Fruit fly (Drosophila melanogaster) whole organism, wandering third instar larva: Measurements from ENCODE around the gene Pp1alpha-96A.

Experiments
- Abd-B ChIP-seq: fragments of >200 bp; optimal IDR thresholded peaks from 2 replicates; lab custom pipeline; 2017; ENCODE audit warnings: missing biosample characterization, missing genetic modification characterization
- CG32264 ChIP-seq: fragments of 200-800 bp; sonication (Bioruptor generic); optimal IDR thresholded peaks from 2 replicates; lab custom pipeline; 2016; ENCODE audit warnings: missing biosample characterization, missing genetic modification characterization
- CG9705 ChIP-seq: fragments of 200-800 bp; sonication (Bioruptor generic); optimal IDR thresholded peaks from 2 replicates; lab custom pipeline; 2018; ENCODE audit warnings: missing biosample characterization, mild to moderate bottlenecking, missing genetic modification characterization
- CrebA ChIP-seq: fragments of 200-800 bp; sonication (Bioruptor generic); optimal IDR thresholded peaks from 2 replicates; lab custom pipeline; 2016; ENCODE audit warnings: missing biosample characterization, mild to moderate bottlenecking, missing genetic modification characterization, borderline replicate concordance
- Dfd ChIP-seq: fragments of >200 bp; optimal IDR thresholded peaks from 2 replicates; lab custom pipeline; 2017; ENCODE audit warnings: missing biosample characterization, missing genetic modification characterization
- Dif ChIP-seq: fragments of 200-275, 200-300 bp; sonication (Bioruptor generic); optimal IDR thresholded peaks from 2 replicates; lab custom pipeline; 2018; ENCODE audit warnings: missing biosample characterization, missing genetic modification characterization; ENCODE audit not compliant: partially characterized antibody
- GATAd ChIP-seq: sonication (Bioruptor generic); optimal IDR thresholded peaks from 2 replicates; lab custom pipeline; 2016; ENCODE audit warnings: missing biosample characterization, missing genetic modification characterization
- Hnf4 ChIP-seq: fragments of 200-800 bp; sonication (Bioruptor generic); optimal IDR thresholded peaks from 2 replicates; lab custom pipeline; 2016; ENCODE audit warnings: missing biosample characterization, mild to moderate bottlenecking, missing genetic modification characterization
- Hr78 ChIP-seq: fragments of >200 bp; optimal IDR thresholded peaks from 2 replicates; lab custom pipeline; 2017; ENCODE audit warnings: missing biosample characterization, missing genetic modification characterization
- Jra ChIP-seq: sonication (Bioruptor generic); optimal IDR thresholded peaks from 2 replicates; lab custom pipeline; 2016; ENCODE audit warnings: missing biosample characterization, missing genetic modification characterization
- Mio ChIP-seq: sonication (Bioruptor generic); optimal IDR thresholded peaks from 2 replicates; lab custom pipeline; 2016; ENCODE audit warnings: missing biosample characterization, missing genetic modification characterization
- Myc ChIP-seq: fragments of >200 bp; optimal IDR thresholded peaks from 2 replicates; lab custom pipeline; 2017
- N ChIP-seq: fragments of >200 bp; optimal IDR thresholded peaks from 2 replicates; lab custom pipeline; 2018; ENCODE audit warnings: missing biosample characterization, missing external identifiers, missing genetic modification characterization
- OdsH ChIP-seq: fragments of 200-800 bp; sonication (Bioruptor generic); optimal IDR thresholded peaks from 2 replicates; lab custom pipeline; 2016; ENCODE audit warnings: missing biosample characterization, mild to moderate bottlenecking, missing genetic modification characterization
- Rel ChIP-seq, 2 experiments: fragments of 200-800 bp; sonication (Bioruptor generic) in 1 of 2; optimal IDR thresholded peaks; 2 replicates in 1 of 2; 3 replicates in 1 of 2; lab custom pipeline; 2016 to 2019; ENCODE audit warnings: mild to moderate bottlenecking in 2 of 2, missing biosample characterization in 2 of 2, missing genetic modification characterization in 2 of 2, moderate library complexity in 1 of 2
- Vsx2 ChIP-seq: fragments of 200-300, 225-300 bp; sonication (Bioruptor generic); optimal IDR thresholded peaks from 2 replicates; lab custom pipeline; 2018; ENCODE audit warnings: missing biosample characterization, missing genetic modification characterization; ENCODE audit not compliant: partially characterized antibody
- br ChIP-seq: fragments of 200-800 bp; sonication (Bioruptor generic); optimal IDR thresholded peaks from 2 replicates; lab custom pipeline; 2016; ENCODE audit warnings: missing biosample characterization, missing genetic modification characterization
- brk ChIP-seq: fragments of 200-800 bp; sonication (Bioruptor generic); optimal IDR thresholded peaks from 2 replicates; lab custom pipeline; 2016; ENCODE audit warnings: missing biosample characterization, mild to moderate bottlenecking, missing genetic modification characterization
- dl ChIP-seq, 2 experiments: fragments of 175-275, 200-275 bp in 1 of 2; fragments of 200-275 bp in 1 of 2; sonication (Bioruptor generic); optimal IDR thresholded peaks; lab custom pipeline; 2018; ENCODE audit warnings: mild to moderate bottlenecking in 2 of 2, missing biosample characterization in 2 of 2, missing genetic modification characterization in 2 of 2, moderate library complexity in 2 of 2; ENCODE audit not compliant: partially characterized antibody in 2 of 2, insufficient read depth in 1 of 2
- dmrt93B ChIP-seq: fragments of 200-800 bp; sonication (Bioruptor generic); optimal IDR thresholded peaks from 2 replicates; lab custom pipeline; 2018; ENCODE audit warnings: missing biosample characterization, mild to moderate bottlenecking, missing genetic modification characterization
- ey ChIP-seq: fragments of 200-800 bp; sonication (Bioruptor generic); optimal IDR thresholded peaks from 2 replicates; lab custom pipeline; 2016; ENCODE audit warnings: missing biosample characterization, missing genetic modification characterization
- foxo ChIP-seq, 2 experiments: fragments of 200-800 bp; sonication (Bioruptor generic); optimal IDR thresholded peaks; 2 replicates in 1 of 2; 3 replicates in 1 of 2; lab custom pipeline; 2016 to 2017; ENCODE audit warnings: missing biosample characterization in 2 of 2, missing genetic modification characterization in 2 of 2
- h ChIP-seq: fragments of 200-800 bp; sonication (Bioruptor generic); optimal IDR thresholded peaks from 3 replicates; lab custom pipeline; 2016; ENCODE audit warnings: missing biosample characterization, mild to moderate bottlenecking, missing genetic modification characterization
- jim ChIP-seq: fragments of 175-275, 200-325 bp; sonication (Bioruptor generic); optimal IDR thresholded peaks from 2 replicates; lab custom pipeline; 2016; ENCODE audit warnings: missing biosample characterization, mild to moderate bottlenecking, missing genetic modification characterization
- lola ChIP-seq: fragments of >200 bp; optimal IDR thresholded peaks from 2 replicates; lab custom pipeline; 2017; ENCODE audit warnings: missing biosample characterization, missing genetic modification characterization
- pan ChIP-seq: fragments of >200 bp; optimal IDR thresholded peaks from 2 replicates; lab custom pipeline; 2017
- psq ChIP-seq: fragments of 200-800 bp; sonication (Bioruptor generic); optimal IDR thresholded peaks from 3 replicates; lab custom pipeline; 2017; ENCODE audit warnings: missing biosample characterization, mild to moderate bottlenecking, missing genetic modification characterization, moderate library complexity
- rgr ChIP-seq: fragments of 200-800 bp; sonication (Bioruptor generic); optimal IDR thresholded peaks from 3 replicates; lab custom pipeline; 2016; ENCODE audit warnings: missing biosample characterization, mild to moderate bottlenecking, missing genetic modification characterization
- sage ChIP-seq: fragments of 200-800 bp; sonication (Bioruptor generic); optimal IDR thresholded peaks from 2 replicates; lab custom pipeline; 2016; ENCODE audit warnings: missing biosample characterization, mild to moderate bottlenecking, missing genetic modification characterization
- sv ChIP-seq: fragments of 200-800 bp; sonication (Bioruptor generic); optimal IDR thresholded peaks from 3 replicates; lab custom pipeline; 2016; ENCODE audit warnings: missing biosample characterization, missing genetic modification characterization
- usp ChIP-seq: fragments of >200 bp; optimal IDR thresholded peaks from 2 replicates; lab custom pipeline; 2017; ENCODE audit warnings: missing biosample characterization, missing genetic modification characterization
- woc ChIP-seq: sonication (Bioruptor generic); optimal IDR thresholded peaks from 2 replicates; lab custom pipeline; 2016; ENCODE audit warnings: missing biosample characterization, mild to moderate bottlenecking, missing genetic modification characterization

Pp1alpha-96A gene

DNA sequence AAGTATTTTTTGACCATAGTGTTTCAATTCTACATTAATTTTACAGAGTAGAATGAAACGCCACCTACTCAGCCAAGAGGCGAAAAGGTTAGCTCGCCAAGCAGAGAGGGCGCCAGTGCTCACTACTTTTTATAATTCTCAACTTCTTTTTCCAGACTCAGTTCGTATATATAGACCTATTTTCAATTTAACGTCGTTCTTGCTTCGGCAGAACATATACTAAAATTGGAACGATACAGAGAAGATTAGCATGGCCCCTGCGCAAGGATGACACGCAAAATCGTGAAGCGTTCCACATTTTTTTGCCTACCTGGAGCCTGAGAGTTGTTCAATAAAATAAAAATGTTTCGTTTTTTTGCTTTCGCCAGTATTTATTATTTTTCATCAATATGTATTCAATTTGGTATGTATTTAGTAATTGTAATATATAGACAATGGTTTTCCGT is 39.0 kb downstream of the Pp1alpha-96A start (continued):
- TF ChIP-seq Rel (GFP tag; optimal IDR thresholded peaks at IDR 0.05; lab: Kevin White, UChicago) = no peak
- peak; percentile 4 for TF ChIP-seq Rel (tag; optimal IDR thresholded peaks at IDR 0.05; lab: Kevin White, UChicago)
- peak; percentile 87 for TF ChIP-seq Myc (lab: Kevin White, UChicago)
- TF ChIP-seq woc = no peak
- no peak for TF ChIP-seq lola (GFP tag; lab: Kevin White, UChicago)
- TF ChIP-seq Hr78 = no peak
- no peak for TF ChIP-seq CG32264 (GFP tag; lab: Kevin White, UChicago)
- peak; percentile 3 for TF ChIP-seq Vsx2 (GFP tag; lab: Kevin White, UChicago)
- TF ChIP-seq sage (GFP tag; lab: Kevin White, UChicago) = no peak
- TF ChIP-seq, all 38 proteins: peak for 16

DNA sequence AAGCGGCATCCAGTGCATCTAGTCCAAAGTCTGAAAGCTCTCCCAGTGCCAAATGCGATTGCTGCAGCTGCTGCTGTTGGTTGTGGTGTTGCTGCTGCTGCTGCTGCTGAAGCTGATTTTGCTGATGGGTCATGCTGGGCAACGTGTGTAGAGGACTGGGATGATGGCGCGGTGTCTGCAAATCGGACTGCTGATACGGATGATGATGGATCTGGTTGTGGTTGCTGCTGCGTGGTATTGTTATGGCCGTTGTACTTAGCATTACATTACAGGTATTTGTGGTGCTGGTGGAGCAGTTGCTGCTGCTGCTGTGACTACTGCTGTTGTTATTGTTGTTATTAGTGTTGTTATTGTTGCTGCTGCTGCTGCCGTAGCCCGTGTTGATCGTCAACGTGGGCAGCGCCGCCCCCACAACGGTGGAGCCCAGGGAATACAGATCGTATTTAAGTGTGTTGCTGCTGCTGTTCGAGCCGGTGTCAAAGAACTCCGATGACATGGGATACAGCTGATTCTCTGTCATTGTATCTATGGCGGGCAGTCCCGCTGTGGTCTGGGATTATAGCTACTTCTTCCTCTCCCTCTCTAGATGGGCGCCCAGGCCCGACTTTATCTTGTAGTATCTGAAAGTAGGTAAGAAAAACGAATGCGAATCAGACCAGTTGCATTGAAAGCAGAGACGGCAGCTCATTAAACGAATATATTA is 44.4 kb downstream of the Pp1alpha-96A start:
- peak; percentile 93 for TF ChIP-seq Dfd (GFP tag; lab: Kevin White, UChicago)
- no peak for TF ChIP-seq Rel (GFP tag; optimal IDR thresholded peaks at IDR 0.05; lab: Kevin White, UChicago)
- TF ChIP-seq Rel (tag; optimal IDR thresholded peaks at IDR 0.05; lab: Kevin White, UChicago) = peak; percentile 50
- no peak for TF ChIP-seq CG32264 (GFP tag; lab: Kevin White, UChicago)
- no peak for TF ChIP-seq jim

- no peak for TF ChIP-seq Rel (GFP tag; optimal IDR thresholded peaks at IDR 0.05; lab: Kevin White, UChicago)
- no peak for TF ChIP-seq Rel (tag; optimal IDR thresholded peaks at IDR 0.05; lab: Kevin White, UChicago)
- TF ChIP-seq Hr78 = no peak
- no peak for TF ChIP-seq Myc (lab: Kevin White, UChicago)
- TF ChIP-seq Mio (GFP tag; lab: Kevin White, UChicago) = no peak
- no peak for TF ChIP-seq Dif (GFP tag; lab: Kevin White, UChicago)
- no peak for TF ChIP-seq h
- TF ChIP-seq lola (GFP tag; lab: Kevin White, UChicago) = no peak
- TF ChIP-seq sage (GFP tag; lab: Kevin White, UChicago) = no peak
- TF ChIP-seq Vsx2 (GFP tag; lab: Kevin White, UChicago) = no peak
- TF ChIP-seq ey (GFP tag; lab: Kevin White, UChicago) = no peak
- TF ChIP-seq psq (GFP tag; lab: Kevin White, UChicago) = no peak
- no peak for TF ChIP-seq CG32264 (GFP tag; lab: Kevin White, UChicago)
- no peak for TF ChIP-seq Hnf4 (GFP tag; lab: Kevin White, UChicago)
- no peak for TF ChIP-seq dl (GFP tag; optimal IDR thresholded peaks at IDR 0.05; lab: Kevin White, UChicago; ENCODE audit: insufficient read depth in 1 of 2, partially characterized antibody in 2 of 2)
- TF ChIP-seq sv = no peak
- TF ChIP-seq dmrt93B (GFP tag; lab: Kevin White, UChicago) = no peak
- no peak for TF ChIP-seq brk
- no peak for TF ChIP-seq N (GFP tag; lab: Kevin White, UChicago)
- no peak for TF ChIP-seq Jra (GFP tag; lab: Kevin White, UChicago)
- no peak for TF ChIP-seq br
Observed at dm6 chr3R:24563039-24563825, 45.2 kb downstream of the Pp1alpha-96A start.

DNA sequence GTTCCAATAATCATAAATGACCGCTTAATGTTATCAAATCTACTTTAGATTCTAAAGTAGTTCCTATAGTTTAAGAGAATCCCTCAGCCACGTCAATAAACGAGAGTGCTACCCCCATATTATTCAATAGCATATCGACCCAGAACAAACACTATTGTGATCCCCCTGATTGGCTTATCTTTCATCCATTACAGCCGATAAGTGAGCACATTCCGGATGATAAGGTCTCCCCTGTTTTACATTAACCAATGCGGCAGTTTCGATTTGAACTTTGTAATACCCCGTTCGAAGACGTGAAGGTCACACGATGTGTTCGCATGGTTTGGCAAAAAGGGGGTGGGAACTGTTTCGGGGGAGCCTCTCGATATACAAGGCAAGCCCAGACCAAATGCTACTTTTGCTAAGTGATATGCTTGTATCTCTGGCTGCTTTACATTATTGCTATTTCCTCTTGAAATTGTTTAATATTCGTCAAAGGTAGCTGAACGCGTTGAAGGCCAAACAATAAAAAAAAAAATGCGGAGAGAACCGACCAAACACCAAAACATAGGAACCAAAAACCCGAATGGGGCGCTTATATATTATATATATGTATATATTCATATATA is 46.2 kb downstream of the Pp1alpha-96A start:
- TF ChIP-seq Dfd (GFP tag; lab: Kevin White, UChicago) (no peak), Rel (GFP tag; optimal IDR thresholded peaks at IDR 0.05; lab: Kevin White, UChicago) (no peak), Rel (tag; optimal IDR thresholded peaks at IDR 0.05; lab: Kevin White, UChicago) (peak; percentile 60), jim (no peak), lola (GFP tag; lab: Kevin White, UChicago) (no peak), Hnf4 (GFP tag; lab: Kevin White, UChicago) (no peak), dl (GFP tag; optimal IDR thresholded peaks at IDR 0.05; lab: Kevin White, UChicago; ENCODE audit: insufficient read depth in 1 of 2, partially characterized antibody in 2 of 2) (no peak), Vsx2 (GFP tag; lab: Kevin White, UChicago) (no peak)
- TF ChIP-seq, all 38 proteins: peak for 1

- TF ChIP-seq brk (peak; percentile 4), CrebA (peak; percentile 75), lola (GFP tag; lab: Kevin White, UChicago) (no peak), Vsx2 (GFP tag; lab: Kevin White, UChicago) (no peak), br (no peak), sage (GFP tag; lab: Kevin White, UChicago) (peak; percentile 20), OdsH (GFP tag; lab: Kevin White, UChicago) (peak; percentile 23), CG9705 (GFP tag; lab: Kevin White, UChicago) (no peak), pan (no peak), h (peak; percentile 64), Dif (GFP tag; lab: Kevin White, UChicago) (peak; percentile 16), Abd-B (GFP tag; lab: Kevin White, UChicago) (no peak), Hnf4 (GFP tag; lab: Kevin White, UChicago) (no peak), usp (GFP tag; lab: Kevin White, UChicago) (no peak), Hr78 (no peak), psq (GFP tag; lab: Kevin White, UChicago) (peak; percentile 54), ey (GFP tag; lab: Kevin White, UChicago) (peak; percentile 42), jim (no peak), rgr (GFP tag; lab: Kevin White, UChicago) (peak; percentile 26), GATAd (no peak), foxo (GFP tag; optimal IDR thresholded peaks at IDR 0.05; lab: Kevin White, UChicago) (no peak), Myc (lab: Kevin White, UChicago) (no peak), dmrt93B (GFP tag; lab: Kevin White, UChicago) (no peak), dl (GFP tag; optimal IDR thresholded peaks at IDR 0.05; lab: Kevin White, UChicago; ENCODE audit: insufficient read depth in 1 of 2, partially characterized antibody in 2 of 2) (no peak)
Observed at dm6 chr3R:24564799-24565344, 46.8 kb downstream of the Pp1alpha-96A start.
